Worm (Caenorhabditis elegans) whole organism, L2 larva: ENCODE data around the gene str-43.

ENCODE experiments used
- C34F6.9 ChIP-seq: fragments of 150-350 bp; optimal IDR thresholded peaks from 2 replicates; lab custom pipeline; 2014; ENCODE audit warnings: missing biosample characterization, missing genetic modification characterization
- Y55F3AM.14 ChIP-seq: fragments of 200-800 bp; sonication (Bioruptor generic); optimal IDR thresholded peaks from 2 replicates; lab custom pipeline; 2018; ENCODE audit warnings: mild to moderate bottlenecking, missing genetic modification characterization, missing compliant biosample characterization
- alr-1 ChIP-seq: fragments of 150-350 bp; optimal IDR thresholded peaks from 2 replicates; lab custom pipeline; 2014; ENCODE audit warnings: missing biosample characterization, missing genetic modification characterization
- ama-1 ChIP-seq: fragments of 150-350 bp; optimal IDR thresholded peaks from 2 replicates; lab custom pipeline; 2018; ENCODE audit warnings: inconsistent platforms
- blmp-1 ChIP-seq: sonication (generic microtip); optimal IDR thresholded peaks from 2 replicates; lab custom pipeline; 2017; ENCODE audit warnings: missing genetic modification characterization, mild to moderate bottlenecking, missing compliant biosample characterization, antibody characterized with exemption, moderate library complexity; ENCODE audit not compliant: insufficient read depth
- ceh-16 ChIP-seq: fragments of 150-350 bp; optimal IDR thresholded peaks from 2 replicates; lab custom pipeline; 2014; ENCODE audit warnings: missing biosample characterization, missing genetic modification characterization
- dmd-4 ChIP-seq: sonication (generic microtip); optimal IDR thresholded peaks from 2 replicates; lab custom pipeline; 2017; ENCODE audit warnings: missing biosample characterization, missing genetic modification characterization
- elt-1 ChIP-seq: fragments of 150-350 bp; optimal IDR thresholded peaks from 2 replicates; lab custom pipeline; 2014; ENCODE audit warnings: missing biosample characterization, missing genetic modification characterization
- elt-3 ChIP-seq: sonication (generic microtip); optimal IDR thresholded peaks from 2 replicates; lab custom pipeline; 2017; ENCODE audit warnings: missing biosample characterization, missing genetic modification characterization
- fos-1 ChIP-seq: fragments of 150-350 bp; optimal IDR thresholded peaks from 2 replicates; lab custom pipeline; 2014; ENCODE audit warnings: missing biosample characterization, missing genetic modification characterization
- lin-11 ChIP-seq: fragments of 150-350 bp; sonication (generic microtip); optimal IDR thresholded peaks from 2 replicates; lab custom pipeline; 2014; ENCODE audit warnings: missing biosample characterization, missing genetic modification characterization, inconsistent platforms, mixed read lengths
- lin-39 ChIP-seq: fragments of 150-350 bp; optimal IDR thresholded peaks from 2 replicates; lab custom pipeline; 2014; ENCODE audit warnings: missing biosample characterization, missing genetic modification reagents, missing genetic modification characterization
- mab-5 ChIP-seq: fragments of 150-350 bp; optimal IDR thresholded peaks from 2 replicates; lab custom pipeline; 2014; ENCODE audit warnings: missing biosample characterization, missing genetic modification characterization
- nhr-10 ChIP-seq: sonication (generic microtip); optimal IDR thresholded peaks from 2 replicates; lab custom pipeline; 2017; ENCODE audit warnings: missing biosample characterization, missing genetic modification characterization
- nhr-129 ChIP-seq: fragments of 150-350 bp; optimal IDR thresholded peaks from 2 replicates; lab custom pipeline; 2014; ENCODE audit warnings: missing biosample characterization, missing genetic modification characterization
- nhr-21 ChIP-seq: fragments of 150-350 bp; optimal IDR thresholded peaks from 2 replicates; lab custom pipeline; 2014; ENCODE audit warnings: missing biosample characterization, missing genetic modification characterization
- nhr-23 ChIP-seq: fragments of 150-350 bp; optimal IDR thresholded peaks from 2 replicates; lab custom pipeline; 2014; ENCODE audit warnings: missing biosample characterization, missing genetic modification reagents, missing genetic modification characterization
- nhr-237 ChIP-seq: fragments of 150-350 bp; optimal IDR thresholded peaks from 2 replicates; lab custom pipeline; 2014; ENCODE audit warnings: missing biosample characterization, missing genetic modification characterization
- nhr-25 ChIP-seq: fragments of 150-350 bp; sonication (generic microtip); optimal IDR thresholded peaks from 3 replicates; lab custom pipeline; 2014; ENCODE audit warnings: missing biosample characterization, missing genetic modification characterization
- nhr-6 ChIP-seq: fragments of 150-350 bp; optimal IDR thresholded peaks from 2 replicates; lab custom pipeline; 2014; ENCODE audit warnings: missing biosample characterization, missing genetic modification characterization
- nhr-77 ChIP-seq: fragments of 150-350 bp; optimal IDR thresholded peaks from 2 replicates; lab custom pipeline; 2014; ENCODE audit warnings: missing biosample characterization, missing genetic modification characterization
- skn-1 ChIP-seq: sonication (generic microtip); optimal IDR thresholded peaks from 2 replicates; lab custom pipeline; 2017; ENCODE audit warnings: missing biosample characterization, missing genetic modification characterization
- sma-9 ChIP-seq, 2 experiments: fragments of 150-350 bp in 1 of 2; sonication (generic microtip) in 1 of 2; optimal IDR thresholded peaks; 2 replicates each; lab custom pipeline; 2014 to 2016; ENCODE audit warnings: missing genetic modification characterization in 2 of 2, mild to moderate bottlenecking in 1 of 2, missing biosample characterization in 1 of 2, missing compliant biosample characterization in 1 of 2, missing genetic modification reagents in 1 of 2, moderate library complexity in 1 of 2
- snpc-4 ChIP-seq: fragments of 150-350 bp; optimal IDR thresholded peaks from 2 replicates; lab custom pipeline; 2014; ENCODE audit warnings: missing biosample characterization, missing genetic modification characterization
- unc-39 ChIP-seq: fragments of 150-350 bp; optimal IDR thresholded peaks from 2 replicates; lab custom pipeline; 2014; ENCODE audit warnings: missing biosample characterization, missing genetic modification characterization
- unc-55 ChIP-seq: fragments of 150-350 bp; sonication (generic microtip); optimal IDR thresholded peaks from 3 replicates; lab custom pipeline; 2014; ENCODE audit warnings: missing biosample characterization, missing genetic modification reagents, missing genetic modification characterization
- unc-62 ChIP-seq: fragments of 150-350 bp; optimal IDR thresholded peaks from 2 replicates; lab custom pipeline; 2014; ENCODE audit warnings: missing biosample characterization, missing genetic modification reagents, missing genetic modification characterization
- ztf-11 ChIP-seq: sonication (generic microtip); optimal IDR thresholded peaks from 2 replicates; lab custom pipeline; 2017; ENCODE audit warnings: missing biosample characterization, missing genetic modification characterization
- ztf-4 ChIP-seq: fragments of 150-350 bp; optimal IDR thresholded peaks from 2 replicates; lab custom pipeline; 2014; ENCODE audit warnings: missing biosample characterization, missing genetic modification characterization

Gene str-43

ce11 chrV:15704745-15705144 is 47.2 kb downstream of the str-43 start, which contains the start of gene twk-34:
Gene twk-34, plus strand, starts transcription at chrV:15704960.
- TF ChIP-seq nhr-6 (no peak), nhr-23 (tag; lab: Kevin White, UChicago) (no peak), lin-11 (tag; lab: Kevin White, UChicago) (no peak), nhr-237 (tag; lab: Kevin White, UChicago) (no peak), nhr-25 (no peak), nhr-10 (tag; lab: Kevin White, UChicago) (no peak), unc-62 (GFP tag; lab: Kevin White, UChicago) (no peak), fos-1 (tag; lab: Kevin White, UChicago) (no peak), elt-1 (tag; lab: Kevin White, UChicago) (no peak), blmp-1 (no peak), nhr-129 (tag; lab: Kevin White, UChicago) (no peak), ztf-11 (tag; lab: Kevin White, UChicago) (no peak), nhr-21 (tag; lab: Kevin White, UChicago) (no peak), ama-1 (lab: Kevin White, UChicago) (no peak), alr-1 (tag; lab: Kevin White, UChicago) (no peak), unc-39 (tag; lab: Kevin White, UChicago) (no peak), nhr-77 (no peak), ceh-16 (no peak), C34F6.9 (tag; lab: Kevin White, UChicago) (no peak)
- TF ChIP-seq, all 48 proteins: peak for 0

- TF ChIP-seq nhr-237 (tag; lab: Kevin White, UChicago) (no peak), ztf-4 (tag; lab: Kevin White, UChicago) (no peak), unc-55 (GFP tag; lab: Kevin White, UChicago) (no peak), ceh-16 (no peak), sma-9 (GFP tag; optimal IDR thresholded peaks at IDR 0.05; lab: Kevin White, UChicago) (no peak), sma-9 (tag; optimal IDR thresholded peaks at IDR 0.05; lab: Kevin White, UChicago) (no peak), Y55F3AM.14 (GFP tag; lab: Kevin White, UChicago) (no peak), mab-5 (tag; lab: Kevin White, UChicago) (no peak), nhr-25 (no peak), elt-3 (no peak), skn-1 (no peak), nhr-6 (no peak), C34F6.9 (tag; lab: Kevin White, UChicago) (no peak), dmd-4 (no peak), ztf-11 (tag; lab: Kevin White, UChicago) (no peak), nhr-77 (no peak), lin-39 (tag; lab: Kevin White, UChicago) (no peak), fos-1 (tag; lab: Kevin White, UChicago) (no peak), snpc-4 (tag; lab: Kevin White, UChicago) (no peak), lin-11 (tag; lab: Kevin White, UChicago) (no peak)
Observed at ce11 chrV:15702263-15702662, 49.7 kb downstream of the str-43 start, which contains the start of gene nhr-53. Gene nhr-53, minus strand, starts transcription at chrV:15702363.
